Fruit fly (Drosophila melanogaster) whole organism, embryonic: ENCODE results near the gene Tgt.

Experiments used
- Bdp1 ChIP-seq: fragments of 200-800 bp; sonication (Bioruptor generic); optimal IDR thresholded peaks from 3 replicates; lab custom pipeline; 2016; ENCODE audit warnings: missing biosample characterization, missing genetic modification characterization
- CG10979 ChIP-seq: fragments of 200-800 bp; sonication (Bioruptor generic); optimal IDR thresholded peaks from 2 replicates; lab custom pipeline; 2018; ENCODE audit warnings: missing biosample characterization, mild to moderate bottlenecking, missing genetic modification characterization, moderate library complexity
- CG11247 ChIP-seq: fragments of 200-800 bp; sonication (Bioruptor generic); IDR thresholded peaks from 2 replicates; pipeline ENCODE4 v1.3.6; 2022; ENCODE audit warnings: missing biosample characterization, missing genetic modification characterization
- CG11456 ChIP-seq: fragments of 200-800 bp; sonication (Bioruptor generic); IDR thresholded peaks from 3 replicates; pipeline ENCODE4 v1.3.6; 2022; ENCODE audit warnings: missing biosample characterization, missing genetic modification characterization
- CG11504 ChIP-seq: fragments of 200-800 bp; sonication (Bioruptor generic); optimal IDR thresholded peaks from 3 replicates; lab custom pipeline; 2019; ENCODE audit warnings: missing biosample characterization, mild to moderate bottlenecking, missing genetic modification characterization, moderate library complexity
- CG12155 ChIP-seq: fragments of 200-800 bp; sonication (Bioruptor generic); optimal IDR thresholded peaks from 3 replicates; lab custom pipeline; 2016; ENCODE audit warnings: missing biosample characterization, missing genetic modification characterization
- CG14441 ChIP-seq: fragments of 200-800 bp; sonication (Bioruptor generic); IDR thresholded peaks from 2 replicates; pipeline ENCODE4 v1.3.6; 2022; ENCODE audit warnings: missing biosample characterization, missing genetic modification characterization
- CG14860 ChIP-seq: fragments of 200-800 bp; sonication (Bioruptor generic); IDR thresholded peaks from 3 replicates; pipeline ENCODE4 v1.3.6; 2022; ENCODE audit warnings: missing biosample characterization, missing genetic modification characterization; ENCODE audit not compliant: partially characterized antibody
- CG17912 ChIP-seq: fragments of 200-800 bp; sonication (Bioruptor generic); optimal IDR thresholded peaks from 2 replicates; lab custom pipeline; 2018; ENCODE audit warnings: missing biosample characterization, mild to moderate bottlenecking, missing genetic modification characterization
- CG18599 ChIP-seq: fragments of 200-800 bp; sonication (Bioruptor generic); optimal IDR thresholded peaks from 3 replicates; lab custom pipeline; 2017; ENCODE audit warnings: missing biosample characterization, missing genetic modification characterization, mild to moderate bottlenecking, moderate library complexity, missing genetic modification reagents
- CG31224 ChIP-seq: fragments of 200-800 bp; sonication (Bioruptor generic); IDR thresholded peaks from 2 replicates; pipeline ENCODE4 v1.3.6; 2022; ENCODE audit warnings: missing biosample characterization, missing genetic modification characterization
- CG4820 ChIP-seq: fragments of 200-800 bp; sonication (Bioruptor generic); optimal IDR thresholded peaks from 3 replicates; lab custom pipeline; 2016; ENCODE audit warnings: missing biosample characterization, missing genetic modification characterization
- CG6854 ChIP-seq: fragments of 200-800 bp; sonication (Bioruptor generic); optimal IDR thresholded peaks from 3 replicates; lab custom pipeline; 2017; ENCODE audit warnings: missing biosample characterization, mild to moderate bottlenecking, missing genetic modification characterization
- CG7357 ChIP-seq: fragments of 200-800 bp; sonication (Bioruptor generic); IDR thresholded peaks from 3 replicates; pipeline ENCODE4 v1.3.6; 2022; ENCODE audit warnings: missing biosample characterization, missing genetic modification characterization
- CG8089 ChIP-seq: fragments of 200-800 bp; sonication (Bioruptor generic); optimal IDR thresholded peaks from 3 replicates; lab custom pipeline; 2016; ENCODE audit warnings: missing biosample characterization, missing genetic modification characterization
- CG8924 ChIP-seq: fragments of 200-800 bp; optimal IDR thresholded peaks from 3 replicates; lab custom pipeline; 2019; ENCODE audit warnings: missing biosample characterization, mild to moderate bottlenecking, missing genetic modification characterization, moderate library complexity
- CG8944 ChIP-seq: fragments of 200-800 bp; sonication (Bioruptor generic); optimal IDR thresholded peaks from 3 replicates; lab custom pipeline; 2016; ENCODE audit warnings: missing biosample characterization, missing genetic modification characterization
- CrebB ChIP-seq: fragments of 200-800 bp; sonication (Bioruptor generic); optimal IDR thresholded peaks from 3 replicates; lab custom pipeline; 2018; ENCODE audit warnings: missing biosample characterization, mild to moderate bottlenecking, missing genetic modification characterization
- D19A ChIP-seq: fragments of 200-800 bp; optimal IDR thresholded peaks from 3 replicates; lab custom pipeline; 2019; ENCODE audit warnings: missing biosample characterization, mild to moderate bottlenecking, missing genetic modification characterization, moderate library complexity
- Dbx ChIP-seq: fragments of 200-800 bp; sonication (Bioruptor generic); IDR thresholded peaks from 3 replicates; pipeline ENCODE4 v1.3.6; 2022; ENCODE audit warnings: missing biosample characterization, missing genetic modification characterization
- Dfd ChIP-seq, 2 experiments: fragments of >200 bp; optimal IDR thresholded peaks; 2 replicates each; lab custom pipeline; 2017; ENCODE audit warnings: missing biosample characterization in 2 of 2, missing genetic modification characterization in 2 of 2
- Dip3 ChIP-seq: fragments of 200-800 bp; sonication (Bioruptor generic); optimal IDR thresholded peaks from 3 replicates; lab custom pipeline; 2016; ENCODE audit warnings: missing biosample characterization, missing genetic modification characterization
- Doc3 ChIP-seq: fragments of 200-800 bp; sonication (Bioruptor generic); IDR thresholded peaks from 3 replicates; pipeline ENCODE4 v1.3.6; 2022; ENCODE audit warnings: missing biosample characterization, missing genetic modification characterization; ENCODE audit not compliant: partially characterized antibody
- E2f1 ChIP-seq: fragments of 200-800 bp; sonication (Bioruptor generic); IDR thresholded peaks from 2 replicates; pipeline ENCODE4 v1.3.6; 2022; ENCODE audit warnings: missing biosample characterization, missing genetic modification characterization
- HLH3B ChIP-seq: fragments of 200-800 bp; sonication (Bioruptor generic); IDR thresholded peaks from 2 replicates; pipeline ENCODE4 v1.3.6; 2022; ENCODE audit warnings: missing biosample characterization, missing genetic modification characterization
- Nf-YA ChIP-seq: fragments of 200-800 bp; sonication (Bioruptor generic); IDR thresholded peaks from 2 replicates; pipeline ENCODE4 v1.3.6; 2022; ENCODE audit warnings: missing biosample characterization, missing genetic modification characterization
- Six4 ChIP-seq: fragments of 200-800 bp; sonication (Bioruptor generic); optimal IDR thresholded peaks from 2 replicates; lab custom pipeline; 2016; ENCODE audit warnings: missing biosample characterization, missing genetic modification characterization
- Xbp1 ChIP-seq: fragments of 200-800 bp; sonication (Bioruptor generic); optimal IDR thresholded peaks from 3 replicates; lab custom pipeline; 2016; ENCODE audit warnings: missing biosample characterization, mild to moderate bottlenecking, missing genetic modification characterization
- YL-1 ChIP-seq: fragments of 200-800 bp; sonication (Bioruptor generic); optimal IDR thresholded peaks from 3 replicates; lab custom pipeline; 2017; ENCODE audit warnings: missing biosample characterization, mild to moderate bottlenecking, missing genetic modification characterization
- ato ChIP-seq: fragments of 200-800 bp; sonication (Bioruptor generic); IDR thresholded peaks from 2 replicates; pipeline ENCODE4 v1.3.6; 2022; ENCODE audit warnings: missing biosample characterization, missing genetic modification characterization; ENCODE audit not compliant: partially characterized antibody
- btn ChIP-seq: fragments of 200-800 bp; sonication (Bioruptor generic); optimal IDR thresholded peaks from 2 replicates; lab custom pipeline; 2016; ENCODE audit warnings: missing biosample characterization, missing genetic modification characterization
- cas ChIP-seq: fragments of 200-800 bp; sonication (Bioruptor generic); IDR thresholded peaks from 2 replicates; pipeline ENCODE4 v1.3.6; 2022; ENCODE audit warnings: missing biosample characterization, missing genetic modification characterization
- croc ChIP-seq: fragments of 200-800 bp; sonication (Bioruptor generic); conservative IDR thresholded peaks from 3 replicates; pipeline ENCODE4 v1.3.6; 2022; ENCODE audit warnings: missing biosample characterization, missing genetic modification characterization
- cwo ChIP-seq: fragments of 200-800 bp; sonication (Bioruptor generic); optimal IDR thresholded peaks from 3 replicates; lab custom pipeline; 2017; ENCODE audit warnings: missing biosample characterization, missing genetic modification characterization, mild to moderate bottlenecking, moderate library complexity, missing genetic modification reagents
- dati ChIP-seq: fragments of 200-800 bp; sonication (Bioruptor generic); IDR thresholded peaks from 2 replicates; pipeline ENCODE4 v1.3.6; 2022; ENCODE audit warnings: missing biosample characterization, missing genetic modification characterization
- dysf ChIP-seq: fragments of 200-800 bp; sonication (Bioruptor generic); IDR thresholded peaks from 3 replicates; pipeline ENCODE4 v1.3.6; 2022; ENCODE audit warnings: missing biosample characterization, missing genetic modification characterization
- eve ChIP-seq, 2 experiments: fragments of >200 bp; optimal IDR thresholded peaks; 2 replicates each; lab custom pipeline; 2017; ENCODE audit warnings: missing biosample characterization in 2 of 2, missing genetic modification characterization in 2 of 2
- fd3F ChIP-seq: fragments of 200-800 bp; sonication (Bioruptor generic); optimal IDR thresholded peaks from 2 replicates; lab custom pipeline; 2018; ENCODE audit warnings: missing biosample characterization, mild to moderate bottlenecking, missing genetic modification characterization, moderate library complexity
- grau ChIP-seq: fragments of 200-800 bp; optimal IDR thresholded peaks from 3 replicates; lab custom pipeline; 2019; ENCODE audit warnings: missing biosample characterization, mild to moderate bottlenecking, missing genetic modification characterization, moderate library complexity
- gro ChIP-seq: fragments of 200-800 bp; sonication (Bioruptor generic); optimal IDR thresholded peaks from 2 replicates; lab custom pipeline; 2016; ENCODE audit warnings: missing biosample characterization, missing genetic modification characterization
- gt ChIP-seq: fragments of 200-800 bp; sonication (Bioruptor generic); IDR thresholded peaks from 2 replicates; pipeline ENCODE4 v1.3.6; 2022; ENCODE audit warnings: missing biosample characterization, missing genetic modification characterization
- hth ChIP-seq: fragments of >200 bp; optimal IDR thresholded peaks from 2 replicates; lab custom pipeline; 2017; ENCODE audit warnings: inconsistent platforms
- klu ChIP-seq: fragments of 200-800 bp; sonication (Bioruptor generic); IDR thresholded peaks from 2 replicates; pipeline ENCODE4 v1.3.6; 2022; ENCODE audit warnings: missing biosample characterization, missing genetic modification characterization
- nerfin-1 ChIP-seq: fragments of 200-800 bp; sonication (Bioruptor generic); optimal IDR thresholded peaks from 3 replicates; lab custom pipeline; 2019; ENCODE audit warnings: missing biosample characterization, mild to moderate bottlenecking, missing genetic modification characterization, moderate library complexity
- slou ChIP-seq: fragments of 200-800 bp; sonication (Bioruptor generic); optimal IDR thresholded peaks from 3 replicates; lab custom pipeline; 2016; ENCODE audit warnings: missing biosample characterization, missing genetic modification characterization
- sna ChIP-seq: fragments of 200-800 bp; sonication (Bioruptor generic); IDR thresholded peaks from 2 replicates; pipeline ENCODE4 v1.3.6; 2022; ENCODE audit warnings: missing biosample characterization, missing genetic modification characterization; ENCODE audit not compliant: partially characterized antibody
- vnd ChIP-seq: fragments of 200-800 bp; sonication (Bioruptor generic); IDR thresholded peaks from 3 replicates; pipeline ENCODE4 v1.3.6; 2022; ENCODE audit warnings: missing biosample characterization, missing genetic modification characterization; ENCODE audit not compliant: partially characterized antibody
- wdn ChIP-seq: fragments of 200-800 bp; sonication (Bioruptor generic); IDR thresholded peaks from 2 replicates; pipeline ENCODE4 v1.3.6; 2022; ENCODE audit warnings: missing biosample characterization, missing genetic modification characterization
- wor ChIP-seq: fragments of 200-800 bp; sonication (Bioruptor generic); IDR thresholded peaks from 2 replicates; pipeline ENCODE4 v1.3.6; 2022; ENCODE audit warnings: missing biosample characterization, missing genetic modification characterization

The Tgt gene

DNA sequence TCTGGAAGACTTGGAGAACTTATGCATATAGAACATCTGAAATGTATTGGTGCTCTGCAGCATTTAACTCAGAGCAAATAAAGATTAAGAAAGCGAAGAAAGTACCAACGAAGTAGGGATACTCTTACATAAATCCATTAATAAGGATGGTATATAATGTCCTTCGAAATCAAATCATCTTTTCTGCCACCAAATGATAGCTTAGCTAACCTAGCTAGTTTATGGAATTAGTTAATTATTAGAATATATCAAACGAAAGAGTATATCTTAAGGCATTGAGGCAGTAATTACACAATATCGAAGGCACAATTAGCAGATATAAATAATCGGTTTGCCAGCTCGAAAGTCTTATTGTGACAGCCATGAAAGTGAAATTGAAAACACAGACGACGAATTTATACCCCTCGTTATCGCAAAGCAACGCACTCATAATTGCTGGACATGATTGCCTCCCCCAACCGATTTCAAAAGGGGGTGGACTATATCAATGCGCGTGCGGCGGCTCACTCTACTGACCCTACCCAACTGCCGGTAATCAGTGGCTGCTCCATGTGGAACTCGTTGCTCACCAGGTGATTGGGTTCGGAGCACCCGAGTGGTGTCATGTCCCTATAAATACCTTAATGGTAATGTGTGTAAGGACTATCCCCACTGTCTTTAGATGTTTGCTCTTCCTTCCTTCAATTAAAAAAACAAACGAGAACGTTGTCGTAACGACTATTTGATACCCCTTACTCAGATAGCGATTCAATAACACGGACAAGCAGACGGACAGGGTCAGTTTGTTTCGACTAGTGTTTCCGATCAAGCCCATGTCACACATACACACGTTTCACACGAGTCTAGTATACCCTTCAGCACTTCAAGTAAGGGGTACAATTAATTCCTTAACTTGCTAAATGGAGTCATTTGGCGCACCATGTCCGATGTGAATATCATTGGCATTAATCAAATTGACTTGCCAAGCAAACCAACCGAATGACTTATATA lies 39.2 kb upstream of the Tgt start (continued):
- TF ChIP-seq CG8089 (GFP tag; lab: Kevin White, UChicago) (no peak), slou (no peak), CG14860 (GFP tag; lab: Robert Waterston, UW) (0 out of 3 replicates have a peak, but pooled peaks have one; percentile 15), CG12155 (GFP tag; lab: Kevin White, UChicago) (peak; percentile 39), grau (tag; lab: Kevin White, UChicago) (peak; percentile 71), hth (lab: Kevin White, UChicago) (no peak), CG11247 (no peak), HLH3B (GFP tag; lab: Robert Waterston, UW) (peak; percentile 43), Dip3 (GFP tag; lab: Kevin White, UChicago) (peak; percentile 48), CG11504 (no peak), CG6854 (GFP tag; lab: Kevin White, UChicago) (no peak), CG7357 (GFP tag; lab: Robert Waterston, UW) (peak; percentile 37; the same call in 1 of the 3 replicates), Doc3 (GFP tag; lab: Robert Waterston, UW) (no peak), CrebB (tag; lab: Kevin White, UChicago) (peak; percentile 1), ato (GFP tag; lab: Robert Waterston, UW) (no peak), Dfd (GFP tag; optimal IDR thresholded peaks at IDR 0.05; lab: Kevin White, UChicago) (no peak), gt (GFP tag; lab: Robert Waterston, UW) (0 out of 2 replicates have a peak, but pooled peaks have one; percentile 9), cas (GFP tag; lab: Robert Waterston, UW) (peak; percentile 31; the same call in 1 of the 2 replicates), Bdp1 (no peak), Xbp1 (GFP tag; lab: Kevin White, UChicago) (peak; percentile 56), vnd (GFP tag; lab: Robert Waterston, UW) (no peak), dysf (0 out of 3 replicates have a peak, but pooled peaks have one; percentile 40), nerfin-1 (tag; lab: Kevin White, UChicago) (peak; percentile 11), CG10979 (peak; percentile 64), Six4 (peak; percentile 25), cwo (GFP tag; lab: Kevin White, UChicago) (peak; percentile 53), CG14441 (GFP tag; lab: Robert Waterston, UW) (no peak), CG4820 (GFP tag; lab: Kevin White, UChicago) (peak; percentile 33), fd3F (GFP tag; lab: Kevin White, UChicago) (peak; percentile 17), gro (GFP tag; lab: Kevin White, UChicago) (peak; percentile 38), CG17912 (GFP tag; lab: Kevin White, UChicago) (no peak), CG18599 (GFP tag; lab: Kevin White, UChicago) (peak; percentile 75), sna (GFP tag; lab: Robert Waterston, UW) (no peak), YL-1 (GFP tag; lab: Kevin White, UChicago) (no peak), btn (GFP tag; lab: Kevin White, UChicago) (no peak), klu (GFP tag; lab: Robert Waterston, UW) (no peak), croc (peak; percentile 21; the same call in 2 of the 3 replicates), wdn (no peak), eve (GFP tag; optimal IDR thresholded peaks at IDR 0.05; lab: Kevin White, UChicago) (no peak), wor (no peak), CG8924 (tag; lab: Kevin White, UChicago) (peak; percentile 58), CG31224 (0 out of 2 replicates have a peak, but pooled peaks have one; percentile 23), E2f1 (GFP tag; lab: Robert Waterston, UW) (no peak; the same call in 1 of the 2 replicates), CG11456 (GFP tag; lab: Robert Waterston, UW) (no peak), dati (GFP tag; lab: Robert Waterston, UW) (no peak), Nf-YA (GFP tag; lab: Robert Waterston, UW) (no peak), D19A (peak; percentile 98), Dbx (GFP tag; lab: Robert Waterston, UW) (no peak), CG8944 (peak; percentile 14)
